Fruit fly (Drosophila melanogaster): Measurements from ENCODE around the gene halo.

- no peak for TF ChIP-seq CG14711 (tag; optimal IDR thresholded peaks at IDR 0.05)
- no peak for TF ChIP-seq Hr96 (GFP tag; optimal IDR thresholded peaks at IDR 0.05)
- no peak for TF ChIP-seq CG1620 (GFP tag; optimal IDR thresholded peaks at IDR 0.05)
- TF ChIP-seq ovo (GFP tag; optimal IDR thresholded peaks at IDR 0.05), result no peak
- TF ChIP-seq CG5204 (GFP tag; optimal IDR thresholded peaks at IDR 0.05), result no peak
- TF ChIP-seq kay (GFP tag; ENCODE audit: borderline replicate concordance), result no peak
- TF ChIP-seq CG33017 (tag; optimal IDR thresholded peaks at IDR 0.05), result no peak
- TF ChIP-seq cnc (optimal IDR thresholded peaks at IDR 0.05), result no peak
- TF ChIP-seq tj (GFP tag; optimal IDR thresholded peaks at IDR 0.05), result no peak
- TF ChIP-seq toe (GFP tag; optimal IDR thresholded peaks at IDR 0.05), result no peak
- no peak for TF ChIP-seq Crg-1 (GFP tag; optimal IDR thresholded peaks at IDR 0.05)
- TF ChIP-seq bab1 (GFP tag; optimal IDR thresholded peaks at IDR 0.05), result no peak
- TF ChIP-seq CG7101 (tag; optimal IDR thresholded peaks at IDR 0.05), result no peak
- TF ChIP-seq CG7045 (GFP tag; optimal IDR thresholded peaks at IDR 0.05), result no peak
Measured at dm6 chr2L:1518022-1518421, at the start of gene halo.

Data from whole organism, adult.